Fruit fly (Drosophila melanogaster): ENCODE data around the gene CG8960.

The CG8960 gene

DNA sequence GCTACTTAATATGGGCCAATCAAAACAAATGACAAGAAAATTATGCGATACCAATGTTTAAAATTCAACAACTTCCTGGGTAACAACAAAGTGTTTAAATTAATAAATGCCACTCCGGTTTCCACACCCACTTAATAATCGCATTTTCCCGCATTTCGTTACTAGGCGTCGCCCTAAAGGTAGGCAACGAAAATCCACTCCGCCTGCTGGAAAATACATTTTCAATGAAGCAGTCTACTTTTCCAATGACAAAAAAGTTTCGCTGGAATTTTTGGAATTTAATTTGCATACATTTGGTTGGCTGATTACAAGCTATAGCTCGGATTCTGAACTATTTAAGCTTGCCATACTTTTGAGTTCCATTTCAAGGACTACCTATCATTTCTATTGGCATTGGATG lies 30.0 kb upstream of the CG8960 start:
- TF ChIP-seq CG1620 (GFP tag; optimal IDR thresholded peaks at IDR 0.05) (no peak), cic (GFP tag; optimal IDR thresholded peaks at IDR 0.05) (no peak), bab1 (GFP tag; optimal IDR thresholded peaks at IDR 0.05) (peak; percentile 10)

DNA sequence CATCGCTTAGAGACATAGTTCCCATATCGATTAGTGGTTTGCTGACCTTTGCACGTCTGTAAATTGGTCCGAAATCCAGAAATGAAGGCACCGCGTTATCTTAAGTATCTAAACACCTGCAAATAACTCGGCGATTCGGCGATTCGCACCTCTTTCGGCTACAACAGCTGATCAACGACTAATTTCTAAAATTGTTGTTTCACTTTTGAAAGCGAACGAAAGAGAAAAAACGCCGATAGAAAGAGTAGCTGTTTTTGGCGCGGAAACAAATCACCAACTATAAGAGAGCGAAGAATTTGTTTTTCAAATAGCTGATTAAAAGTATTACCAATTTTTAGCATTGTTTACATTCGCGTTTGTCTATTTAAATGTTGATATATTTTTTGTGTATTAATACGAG lies 27.9 kb upstream of the CG8960 start, which contains the start of gene CG15879:
Gene CG15879 (minus strand): TSS at position 155 of the 400 bp plus-strand sequence.
- TF ChIP-seq toe (GFP tag; optimal IDR thresholded peaks at IDR 0.05), result no peak

- TF ChIP-seq kay (GFP tag; ENCODE audit: borderline replicate concordance) (peak; percentile 77), Clk (GFP tag; optimal IDR thresholded peaks at IDR 0.05) (no peak)
Observed at dm6 chr3L:2170885-2171526, 25.8 kb upstream of the CG8960 start, which contains the start of gene CG5704. Gene CG5704 (minus strand): TSS chr3L:2170971.

dm6 chr3L:2174232-2174631 lies 22.6 kb upstream of the CG8960 start, which contains the start of gene CG15820:
Gene CG15820 (minus strand): TSS chr3L:2174332.
- TF ChIP-seq CG1620 (GFP tag; optimal IDR thresholded peaks at IDR 0.05) (no peak), CG5204 (GFP tag; optimal IDR thresholded peaks at IDR 0.05) (no peak), cic (GFP tag; optimal IDR thresholded peaks at IDR 0.05) (no peak), pad (GFP tag; optimal IDR thresholded peaks at IDR 0.05) (no peak), Clk (GFP tag; optimal IDR thresholded peaks at IDR 0.05) (no peak), CG14711 (tag; optimal IDR thresholded peaks at IDR 0.05) (no peak), cnc (optimal IDR thresholded peaks at IDR 0.05) (no peak), CG11617 (GFP tag; optimal IDR thresholded peaks at IDR 0.05) (no peak), Hr96 (GFP tag; optimal IDR thresholded peaks at IDR 0.05) (no peak), CG7101 (tag; optimal IDR thresholded peaks at IDR 0.05) (no peak)

DNA sequence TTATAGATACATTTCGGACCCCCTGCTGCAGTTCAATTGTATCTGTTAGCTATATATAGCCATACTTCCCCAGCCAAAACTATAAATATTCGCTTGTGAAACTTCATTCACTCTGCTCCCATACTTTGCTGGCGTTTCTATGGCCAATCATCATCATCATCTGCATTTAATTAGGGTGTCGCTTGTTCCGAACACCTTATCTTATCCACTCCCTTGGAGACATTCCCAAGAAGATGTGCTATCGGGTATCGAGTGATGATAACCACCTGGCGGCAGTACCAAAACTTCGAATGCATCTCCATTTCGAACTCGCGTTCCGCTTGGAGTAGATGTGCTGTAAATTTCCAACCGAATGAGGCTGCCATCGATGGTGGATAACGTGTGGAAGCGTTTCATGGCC lies 11.2 kb upstream of the CG8960 start, which contains the start of gene CG13810:
Gene CG13810 (plus strand): TSS at position 301 of the 400 bp plus-strand sequence.
- TF ChIP-seq toe (GFP tag; optimal IDR thresholded peaks at IDR 0.05) (no peak), CG1620 (GFP tag; optimal IDR thresholded peaks at IDR 0.05) (no peak), CG12768 (GFP tag; optimal IDR thresholded peaks at IDR 0.05) (no peak), kay (GFP tag; ENCODE audit: borderline replicate concordance) (no peak), pad (GFP tag; optimal IDR thresholded peaks at IDR 0.05) (no peak), Crg-1 (GFP tag; optimal IDR thresholded peaks at IDR 0.05) (no peak), Hr96 (GFP tag; optimal IDR thresholded peaks at IDR 0.05) (no peak), CG7045 (GFP tag; optimal IDR thresholded peaks at IDR 0.05) (no peak), Clk (GFP tag; optimal IDR thresholded peaks at IDR 0.05) (no peak), tj (GFP tag; optimal IDR thresholded peaks at IDR 0.05) (no peak), CG7101 (tag; optimal IDR thresholded peaks at IDR 0.05) (no peak), CG14711 (tag; optimal IDR thresholded peaks at IDR 0.05) (no peak)

DNA sequence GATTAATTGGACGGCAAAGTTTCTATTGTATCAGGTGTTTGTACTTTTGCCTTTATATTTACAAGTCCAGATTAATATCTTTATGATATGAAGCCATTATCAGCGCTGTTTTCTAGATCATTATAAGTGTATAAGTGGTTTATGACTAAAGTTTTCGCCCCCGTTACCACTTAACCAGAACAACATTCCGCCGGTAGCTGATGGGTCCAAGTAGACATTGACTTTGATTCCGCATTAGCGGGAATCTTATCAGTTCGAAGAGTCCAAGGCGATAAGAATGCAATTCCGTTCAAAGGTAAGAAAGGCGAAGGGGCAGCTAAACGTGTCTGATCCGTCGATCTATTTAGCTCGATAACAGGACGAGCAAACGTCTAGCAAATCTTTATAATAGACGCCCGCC lies 5.3 kb upstream of the CG8960 start:
- peak; percentile 22 for TF ChIP-seq cic (GFP tag; optimal IDR thresholded peaks at IDR 0.05)
- no peak for TF ChIP-seq CG14711 (tag; optimal IDR thresholded peaks at IDR 0.05)

- TF ChIP-seq CG7101 (tag; optimal IDR thresholded peaks at IDR 0.05) (peak; percentile 35), CG12768 (GFP tag; optimal IDR thresholded peaks at IDR 0.05) (peak; percentile 35), Crg-1 (GFP tag; optimal IDR thresholded peaks at IDR 0.05) (no peak), kay (GFP tag; ENCODE audit: borderline replicate concordance) (peak; percentile 82), CG11617 (GFP tag; optimal IDR thresholded peaks at IDR 0.05) (peak; percentile 39), pad (GFP tag; optimal IDR thresholded peaks at IDR 0.05) (peak; percentile 53), cic (GFP tag; optimal IDR thresholded peaks at IDR 0.05) (no peak), cnc (optimal IDR thresholded peaks at IDR 0.05) (peak in 1 of 2 experiments; percentile 54), bab1 (GFP tag; optimal IDR thresholded peaks at IDR 0.05) (peak; percentile 10), Mnt (GFP tag; optimal IDR thresholded peaks at IDR 0.05) (peak; percentile 45), CG5204 (GFP tag; optimal IDR thresholded peaks at IDR 0.05) (peak; percentile 16), CG1620 (GFP tag; optimal IDR thresholded peaks at IDR 0.05) (no peak), CG14711 (tag; optimal IDR thresholded peaks at IDR 0.05) (peak; percentile 15), Hr96 (GFP tag; optimal IDR thresholded peaks at IDR 0.05) (peak; percentile 35), tj (GFP tag; optimal IDR thresholded peaks at IDR 0.05) (peak; percentile 57), toe (GFP tag; optimal IDR thresholded peaks at IDR 0.05) (peak; percentile 38), Clk (GFP tag; optimal IDR thresholded peaks at IDR 0.05) (no peak)
Observed at dm6 chr3L:2191994-2192450, 4.8 kb upstream of the CG8960 start, which contains the start of gene CG5707. Gene CG5707 (minus strand): TSS chr3L:2192221.

DNA sequence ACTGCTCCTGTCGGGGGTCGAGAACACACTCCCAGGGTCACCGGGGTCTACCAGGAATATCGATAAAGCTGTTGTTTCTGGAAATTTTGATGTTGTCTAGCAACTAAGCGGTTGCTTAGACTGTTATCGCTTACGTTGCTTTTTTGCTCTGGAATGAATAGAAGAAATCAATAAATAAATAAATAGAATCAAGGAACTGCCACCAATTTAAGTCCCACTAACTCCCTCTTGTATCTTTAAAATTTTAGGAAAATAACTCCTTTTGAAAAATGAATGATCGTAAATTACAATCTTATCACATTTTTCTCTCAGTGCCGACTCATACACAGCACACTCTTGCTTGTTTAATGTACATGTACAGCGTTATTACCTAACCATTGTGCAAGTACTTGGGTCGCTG lies 15.6 kb downstream of the CG8960 start, which contains the start of gene CG15878:
Gene CG15878 (minus strand): TSS at position 101 of the 400 bp plus-strand sequence.
- TF ChIP-seq CG1620 (GFP tag; optimal IDR thresholded peaks at IDR 0.05) (no peak), CG33017 (tag; optimal IDR thresholded peaks at IDR 0.05) (no peak), cnc (optimal IDR thresholded peaks at IDR 0.05) (no peak), cic (GFP tag; optimal IDR thresholded peaks at IDR 0.05) (no peak)
